Fruit fly (Drosophila melanogaster) whole organism, embryonic: ENCODE measurements around the gene ghi.

Experiments used
- B-H2 ChIP-seq: fragments of 200-800 bp; sonication (Bioruptor generic); optimal IDR thresholded peaks from 2 replicates; lab custom pipeline; 2018; ENCODE audit warnings: missing biosample characterization, mild to moderate bottlenecking, missing genetic modification characterization
- CG1024 ChIP-seq: fragments of 200-800 bp; sonication (Bioruptor generic); IDR thresholded peaks from 2 replicates; pipeline ENCODE4 v1.3.6; 2022; ENCODE audit warnings: missing biosample characterization, missing genetic modification characterization
- CG10267 ChIP-seq: fragments of 200-800 bp; sonication (Bioruptor generic); optimal IDR thresholded peaks from 2 replicates; lab custom pipeline; 2018; ENCODE audit warnings: missing biosample characterization, mild to moderate bottlenecking, missing genetic modification characterization, moderate library complexity
- CG10274 ChIP-seq: fragments of 200-800 bp; sonication (Bioruptor generic); optimal IDR thresholded peaks from 3 replicates; lab custom pipeline; 2017; ENCODE audit warnings: missing biosample characterization, mild to moderate bottlenecking, missing genetic modification characterization
- CG11247 ChIP-seq: fragments of 200-800 bp; sonication (Bioruptor generic); IDR thresholded peaks from 2 replicates; pipeline ENCODE4 v1.3.6; 2022; ENCODE audit warnings: missing biosample characterization, missing genetic modification characterization
- CG11456 ChIP-seq: fragments of 200-800 bp; sonication (Bioruptor generic); IDR thresholded peaks from 3 replicates; pipeline ENCODE4 v1.3.6; 2022; ENCODE audit warnings: missing biosample characterization, missing genetic modification characterization
- CG12942 ChIP-seq: fragments of 200-800 bp; sonication (Bioruptor generic); optimal IDR thresholded peaks from 3 replicates; lab custom pipeline; 2016; ENCODE audit warnings: missing biosample characterization, missing genetic modification characterization
- CG13894 ChIP-seq: fragments of 200-800 bp; sonication (Bioruptor generic); optimal IDR thresholded peaks from 3 replicates; lab custom pipeline; 2018; ENCODE audit warnings: missing biosample characterization, mild to moderate bottlenecking, missing genetic modification characterization, moderate library complexity
- CG14710 ChIP-seq: fragments of 200-800 bp; sonication (Bioruptor generic); optimal IDR thresholded peaks from 3 replicates; lab custom pipeline; 2019; ENCODE audit warnings: missing biosample characterization, mild to moderate bottlenecking, missing genetic modification characterization, moderate library complexity
- CG15073 ChIP-seq: fragments of 200-800 bp; sonication (Bioruptor generic); optimal IDR thresholded peaks from 2 replicates; lab custom pipeline; 2016; ENCODE audit warnings: missing biosample characterization, missing genetic modification characterization
- CG15696 ChIP-seq: fragments of 200-800 bp; sonication (Bioruptor generic); optimal IDR thresholded peaks from 2 replicates; lab custom pipeline; 2019; ENCODE audit warnings: missing biosample characterization, mild to moderate bottlenecking, missing genetic modification characterization, moderate library complexity
- CG17829 ChIP-seq: fragments of 200-800 bp; optimal IDR thresholded peaks from 2 replicates; lab custom pipeline; 2019; ENCODE audit warnings: missing biosample characterization, mild to moderate bottlenecking, missing genetic modification characterization, moderate library complexity
- CG1832 ChIP-seq: fragments of 200-800 bp; sonication (Bioruptor generic); optimal IDR thresholded peaks from 2 replicates; lab custom pipeline; 2017; ENCODE audit warnings: missing biosample characterization, mild to moderate bottlenecking, missing genetic modification characterization, inconsistent platforms
- CG2678 ChIP-seq: fragments of 200-800 bp; sonication (Bioruptor generic); optimal IDR thresholded peaks from 3 replicates; lab custom pipeline; 2019; ENCODE audit warnings: missing biosample characterization, mild to moderate bottlenecking, missing genetic modification characterization, moderate library complexity
- CG3847 ChIP-seq: fragments of 200-800 bp; sonication (Bioruptor generic); IDR thresholded peaks from 2 replicates; pipeline ENCODE4 v1.3.6; 2022; ENCODE audit warnings: missing biosample characterization, missing genetic modification characterization
- CG42726 ChIP-seq: fragments of 200-800 bp; sonication (Bioruptor generic); IDR thresholded peaks from 2 replicates; pipeline ENCODE4 v1.3.6; 2022; ENCODE audit warnings: missing biosample characterization, missing genetic modification characterization; ENCODE audit not compliant: partially characterized antibody
- CG8089 ChIP-seq: fragments of 200-800 bp; sonication (Bioruptor generic); optimal IDR thresholded peaks from 3 replicates; lab custom pipeline; 2016; ENCODE audit warnings: missing biosample characterization, missing genetic modification characterization
- CG9215 ChIP-seq: fragments of 200-800 bp; sonication (Bioruptor generic); IDR thresholded peaks from 2 replicates; pipeline ENCODE4 v1.3.6; 2022; ENCODE audit warnings: missing biosample characterization, missing genetic modification characterization
- CG9437 ChIP-seq: fragments of 200-800 bp; sonication (Bioruptor generic); optimal IDR thresholded peaks from 2 replicates; lab custom pipeline; 2018; ENCODE audit warnings: missing biosample characterization, mild to moderate bottlenecking, missing genetic modification characterization
- CG9609 ChIP-seq: fragments of 200-800 bp; sonication (Bioruptor generic); optimal IDR thresholded peaks from 3 replicates; lab custom pipeline; 2016; ENCODE audit warnings: missing biosample characterization, missing genetic modification characterization
- Drgx ChIP-seq: fragments of 200-800 bp; sonication (Bioruptor generic); IDR thresholded peaks from 2 replicates; pipeline ENCODE4 v1.3.6; 2022; ENCODE audit warnings: missing biosample characterization, missing genetic modification characterization
- E2f1 ChIP-seq: fragments of 200-800 bp; sonication (Bioruptor generic); IDR thresholded peaks from 2 replicates; pipeline ENCODE4 v1.3.6; 2022; ENCODE audit warnings: missing biosample characterization, missing genetic modification characterization
- Elba2 ChIP-seq: fragments of 200-800 bp; sonication (Bioruptor generic); optimal IDR thresholded peaks from 3 replicates; lab custom pipeline; 2016; ENCODE audit warnings: missing biosample characterization, missing genetic modification characterization
- Fer2 ChIP-seq: fragments of 200-800 bp; sonication (Bioruptor generic); optimal IDR thresholded peaks from 2 replicates; lab custom pipeline; 2018; ENCODE audit warnings: missing biosample characterization, mild to moderate bottlenecking, missing genetic modification characterization, moderate library complexity
- Fer3 ChIP-seq: fragments of 200-800 bp; sonication (Bioruptor generic); optimal IDR thresholded peaks from 2 replicates; lab custom pipeline; 2018; ENCODE audit warnings: missing biosample characterization, mild to moderate bottlenecking, missing genetic modification characterization, moderate library complexity
- Hr39 ChIP-seq: fragments of >200 bp; optimal IDR thresholded peaks from 2 replicates; lab custom pipeline; 2017
- Hr51 ChIP-seq, 2 experiments: fragments of 200-800 bp; sonication (Bioruptor generic); optimal IDR thresholded peaks; 2 replicates in 1 of 2; 3 replicates in 1 of 2; lab custom pipeline; 2016 to 2018; ENCODE audit warnings: missing biosample characterization in 2 of 2, missing genetic modification characterization in 2 of 2, mild to moderate bottlenecking in 1 of 2, moderate library complexity in 1 of 2
- MESR4 ChIP-seq: fragments of 200-800 bp; sonication (Bioruptor generic); optimal IDR thresholded peaks from 2 replicates; lab custom pipeline; 2018; ENCODE audit warnings: missing biosample characterization, mild to moderate bottlenecking, missing genetic modification characterization, moderate library complexity
- Mrtf ChIP-seq: fragments of 200-800 bp; sonication (Bioruptor generic); IDR thresholded peaks from 3 replicates; pipeline ENCODE4 v1.3.6; 2022; ENCODE audit warnings: missing biosample characterization, missing genetic modification characterization
- chinmo ChIP-seq: fragments of 200-800 bp; sonication (Bioruptor generic); IDR thresholded peaks from 4 replicates; pipeline ENCODE4 v1.3.6; 2022; ENCODE audit warnings: missing biosample characterization, missing genetic modification characterization; ENCODE audit not compliant: partially characterized antibody
- crp ChIP-seq, 2 experiments: fragments of 200-800 bp; sonication (Bioruptor generic); optimal IDR thresholded peaks; 2 replicates in 1 of 2; 3 replicates in 1 of 2; lab custom pipeline; 2017; ENCODE audit warnings: missing biosample characterization in 2 of 2, missing genetic modification characterization in 2 of 2, mild to moderate bottlenecking in 1 of 2, moderate library complexity in 1 of 2
- dpn ChIP-seq, 2 experiments: fragments of 200-800 bp; sonication (Bioruptor generic); optimal IDR thresholded peaks; 3 replicates each; lab custom pipeline; 2016; ENCODE audit warnings: missing biosample characterization in 2 of 2, missing genetic modification characterization in 2 of 2
- eyg ChIP-seq: fragments of 200-800 bp; sonication (Bioruptor generic); optimal IDR thresholded peaks from 3 replicates; lab custom pipeline; 2016; ENCODE audit warnings: missing biosample characterization, missing genetic modification characterization
- fru ChIP-seq: fragments of >200 bp; optimal IDR thresholded peaks from 2 replicates; lab custom pipeline; 2017
- hb ChIP-seq: fragments of 200-800 bp; sonication (Bioruptor generic); IDR thresholded peaks from 3 replicates; pipeline ENCODE4 v1.3.6; 2022; ENCODE audit warnings: missing biosample characterization, missing genetic modification characterization; ENCODE audit not compliant: partially characterized antibody
- hth ChIP-seq: fragments of >200 bp; optimal IDR thresholded peaks from 2 replicates; lab custom pipeline; 2017; ENCODE audit warnings: inconsistent platforms
- insv ChIP-seq, 2 experiments: fragments of 200-800 bp; sonication (Bioruptor generic); optimal IDR thresholded peaks; 3 replicates each; lab custom pipeline; 2016 to 2018; ENCODE audit warnings: missing biosample characterization in 2 of 2, missing genetic modification characterization in 2 of 2
- knrl ChIP-seq: fragments of 200-800 bp; sonication (Bioruptor generic); IDR thresholded peaks from 3 replicates; pipeline ENCODE4 v1.3.6; 2022; ENCODE audit warnings: missing biosample characterization, missing genetic modification characterization; ENCODE audit not compliant: partially characterized antibody
- lmd ChIP-seq: fragments of 200-800 bp; sonication (Bioruptor generic); IDR thresholded peaks from 2 replicates; pipeline ENCODE4 v1.3.6; 2022; ENCODE audit warnings: missing biosample characterization, missing genetic modification characterization
- lov ChIP-seq, 2 experiments: fragments of 200-800 bp in 1 of 2; fragments of >200 bp in 1 of 2; sonication (Bioruptor generic) in 1 of 2; IDR thresholded peaks in 1 of 2; optimal IDR thresholded peaks in 1 of 2; 2 replicates in 1 of 2; 3 replicates in 1 of 2; pipeline versions ENCODE4 v1.3.6 to Lab custom; 2017 to 2022; ENCODE audit warnings: missing biosample characterization in 1 of 2, missing genetic modification characterization in 1 of 2
- oc ChIP-seq: fragments of 200-800 bp; sonication (Bioruptor generic); optimal IDR thresholded peaks from 2 replicates; lab custom pipeline; 2018; ENCODE audit warnings: missing biosample characterization, mild to moderate bottlenecking, missing genetic modification characterization, moderate library complexity
- odd ChIP-seq: fragments of 200-800 bp; sonication (Bioruptor generic); optimal IDR thresholded peaks from 2 replicates; lab custom pipeline; 2017; ENCODE audit warnings: missing biosample characterization, mild to moderate bottlenecking, missing genetic modification characterization
- pb ChIP-seq: fragments of 200-800 bp; sonication (Bioruptor generic); optimal IDR thresholded peaks from 3 replicates; lab custom pipeline; 2016; ENCODE audit warnings: missing biosample characterization, missing genetic modification characterization
- phol ChIP-seq: fragments of 200-800 bp; sonication (Bioruptor generic); optimal IDR thresholded peaks from 3 replicates; lab custom pipeline; 2018; ENCODE audit warnings: missing biosample characterization, mild to moderate bottlenecking, missing genetic modification characterization, moderate library complexity
- sd ChIP-seq: fragments of 200-800 bp; sonication (Bioruptor generic); optimal IDR thresholded peaks from 3 replicates; lab custom pipeline; 2018; ENCODE audit warnings: missing biosample characterization, mild to moderate bottlenecking, missing genetic modification characterization, moderate library complexity
- sug ChIP-seq: fragments of 200-800 bp; optimal IDR thresholded peaks from 2 replicates; lab custom pipeline; 2019; ENCODE audit warnings: missing biosample characterization, mild to moderate bottlenecking, missing genetic modification characterization, moderate library complexity
- tap ChIP-seq: fragments of 200-800 bp; optimal IDR thresholded peaks from 3 replicates; lab custom pipeline; 2019; ENCODE audit warnings: missing biosample characterization, mild to moderate bottlenecking, missing genetic modification characterization, moderate library complexity
- tin ChIP-seq: fragments of 200-800 bp; sonication (Bioruptor generic); optimal IDR thresholded peaks from 3 replicates; lab custom pipeline; 2016; ENCODE audit warnings: missing biosample characterization, missing genetic modification characterization
- unc-4 ChIP-seq: fragments of 200-800 bp; sonication (Bioruptor generic); IDR thresholded peaks from 2 replicates; pipeline ENCODE4 v1.3.6; 2022; ENCODE audit warnings: missing biosample characterization, missing genetic modification characterization; ENCODE audit not compliant: partially characterized antibody
- vfl ChIP-seq: fragments of 200-800 bp; sonication (Bioruptor generic); optimal IDR thresholded peaks from 2 replicates; lab custom pipeline; 2016; ENCODE audit warnings: missing biosample characterization, missing genetic modification characterization

ghi gene

DNA sequence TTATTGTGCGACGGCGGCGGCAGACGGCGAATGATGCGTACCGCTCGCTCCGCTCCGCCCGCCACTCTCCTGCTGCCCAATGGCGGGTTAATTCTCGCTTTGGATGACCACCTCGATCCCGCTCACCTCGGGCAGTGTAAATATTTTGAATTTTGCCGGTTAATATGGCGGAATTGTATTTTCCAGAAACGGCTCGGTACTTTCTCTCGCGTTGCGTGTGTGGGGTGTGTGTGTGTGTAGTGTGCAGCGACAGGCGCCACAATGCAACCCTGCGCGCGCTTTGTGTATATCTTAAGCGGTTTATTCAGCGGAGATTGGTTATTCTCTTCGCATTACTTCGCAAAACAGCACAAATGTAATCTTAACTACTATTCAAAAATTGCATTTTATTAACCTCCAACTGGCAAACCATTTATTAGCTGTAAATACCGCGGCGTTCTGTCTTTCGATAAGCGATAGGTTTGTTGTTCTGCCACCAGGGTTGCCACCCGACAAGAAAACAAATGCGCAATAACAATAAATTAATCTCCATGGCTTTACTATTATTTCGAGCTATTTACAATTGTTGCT, 4.2 kb downstream of the ghi start, which contains the start of the genes phol and CG3552 (continued):
- TF ChIP-seq Hr39 (lab: Kevin White, UChicago) (no peak), CG3847 (GFP tag; lab: Robert Waterston, UW) (no peak), vfl (peak; percentile 18), CG12942 (GFP tag; lab: Kevin White, UChicago) (no peak), CG42726 (GFP tag; lab: Robert Waterston, UW) (no peak), CG17829 (tag; lab: Kevin White, UChicago) (peak; percentile 35), crp (GFP tag; optimal IDR thresholded peaks at IDR 0.05; lab: Kevin White, UChicago) (peak in 1 of 2 experiments; percentile 0), chinmo (GFP tag; lab: Robert Waterston, UW) (0 out of 4 replicates have a peak, but pooled peaks have one; percentile 36), pb (GFP tag; lab: Kevin White, UChicago) (no peak), Mrtf (no peak), CG10267 (tag; lab: Kevin White, UChicago) (peak; percentile 48), Fer2 (tag; lab: Kevin White, UChicago) (no peak), E2f1 (GFP tag; lab: Robert Waterston, UW) (no peak), sug (tag; lab: Kevin White, UChicago) (peak; percentile 29), knrl (GFP tag; lab: Robert Waterston, UW) (0 out of 3 replicates have a peak, but pooled peaks have one; percentile 37), unc-4 (GFP tag; lab: Robert Waterston, UW) (peak; percentile 43), eyg (GFP tag; lab: Kevin White, UChicago) (no peak), odd (no peak), lmd (GFP tag; lab: Robert Waterston, UW) (no peak), CG9437 (GFP tag; lab: Kevin White, UChicago) (peak; percentile 29), CG9215 (GFP tag; lab: Robert Waterston, UW) (no peak), Hr51 (GFP tag; optimal IDR thresholded peaks at IDR 0.05; lab: Kevin White, UChicago) (no peak), hb (GFP tag; lab: Robert Waterston, UW) (peak; percentile 45; the same call in 1 of the 3 replicates), MESR4 (GFP tag; lab: Kevin White, UChicago) (peak; percentile 88), phol (tag; lab: Kevin White, UChicago) (peak; percentile 87), CG11456 (GFP tag; lab: Robert Waterston, UW) (no peak), insv (GFP tag; optimal IDR thresholded peaks at IDR 0.05; lab: Kevin White, UChicago) (peak in 1 of 2 experiments; percentile 17), tin (no peak), CG1024 (GFP tag; lab: Robert Waterston, UW) (no peak), Elba2 (GFP tag; lab: Kevin White, UChicago) (no peak), dpn (GFP tag; optimal IDR thresholded peaks at IDR 0.05; lab: Kevin White, UChicago) (peak in 1 of 2 experiments; percentile 8), oc (tag; lab: Kevin White, UChicago) (no peak), tap (tag; lab: Kevin White, UChicago) (no peak), fru (lab: Kevin White, UChicago) (no peak), CG15696 (no peak), CG2678 (peak; percentile 2), CG10274 (no peak), Fer3 (tag; lab: Kevin White, UChicago) (no peak), Drgx (no peak), CG1832 (GFP tag; lab: Kevin White, UChicago) (no peak), CG15073 (GFP tag; lab: Kevin White, UChicago) (no peak), sd (tag; lab: Kevin White, UChicago) (peak; percentile 51), CG9609 (no peak), CG8089 (no peak), hth (lab: Kevin White, UChicago) (no peak), CG14710 (tag; lab: Kevin White, UChicago) (peak; percentile 46), B-H2 (GFP tag; lab: Kevin White, UChicago) (peak; percentile 28), CG13894 (tag; lab: Kevin White, UChicago) (peak; percentile 22), lov (optimal IDR thresholded peaks at IDR 0.05; lab: Kevin White, UChicago) (no peak), lov (GFP tag; IDR thresholded peaks at IDR 0.05; lab: Robert Waterston, UW) (no peak), CG11247 (GFP tag; lab: Robert Waterston, UW) (no peak)
